Worm (Caenorhabditis elegans): ENCODE measurements around the gene C08B6.5.

Gene C08B6.5

DNA sequence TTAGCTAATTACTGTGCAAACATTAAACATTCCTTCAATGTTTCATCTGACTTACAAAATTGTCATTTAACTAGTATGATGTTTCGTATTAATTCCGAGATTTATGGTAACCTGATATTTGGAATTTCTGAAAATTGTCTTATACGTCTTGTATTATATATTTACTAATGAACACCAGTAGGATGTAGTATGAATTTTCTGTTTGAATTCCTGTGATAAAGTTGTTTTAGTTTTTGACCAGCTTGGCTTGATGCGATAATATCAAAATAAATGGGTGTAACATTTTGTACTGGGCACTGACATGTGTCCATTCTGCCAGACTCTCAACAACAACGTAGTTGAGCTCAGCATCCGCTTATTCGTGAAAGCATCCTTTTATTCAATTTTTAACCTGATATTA is 32.7 kb upstream of the C08B6.5 start, which contains the start of gene R04B5.6:
Gene R04B5.6 (plus strand): TSS at position 301 of the 400 bp plus-strand sequence.
- TF ChIP-seq peb-1 (tag; optimal IDR thresholded peaks at IDR 0.05) (no peak), ztf-1 (GFP tag; conservative IDR thresholded peaks at IDR 0.05) (no peak), nhr-23 (tag; optimal IDR thresholded peaks at IDR 0.05) (no peak), sma-9 (GFP tag; optimal IDR thresholded peaks at IDR 0.05) (no peak), sma-9 (tag; optimal IDR thresholded peaks at IDR 0.05) (no peak), nhr-12 (tag; optimal IDR thresholded peaks at IDR 0.05) (no peak), Y55F3AM.14 (GFP tag; optimal IDR thresholded peaks at IDR 0.05) (no peak), mbf-1 (tag; optimal IDR thresholded peaks at IDR 0.05) (no peak), ztf-4 (tag; optimal IDR thresholded peaks at IDR 0.05) (no peak), nhr-77 (tag; optimal IDR thresholded peaks at IDR 0.05) (no peak), nhr-25 (tag; optimal IDR thresholded peaks at IDR 0.05) (no peak), mdl-1 (tag; optimal IDR thresholded peaks at IDR 0.05) (no peak)

DNA sequence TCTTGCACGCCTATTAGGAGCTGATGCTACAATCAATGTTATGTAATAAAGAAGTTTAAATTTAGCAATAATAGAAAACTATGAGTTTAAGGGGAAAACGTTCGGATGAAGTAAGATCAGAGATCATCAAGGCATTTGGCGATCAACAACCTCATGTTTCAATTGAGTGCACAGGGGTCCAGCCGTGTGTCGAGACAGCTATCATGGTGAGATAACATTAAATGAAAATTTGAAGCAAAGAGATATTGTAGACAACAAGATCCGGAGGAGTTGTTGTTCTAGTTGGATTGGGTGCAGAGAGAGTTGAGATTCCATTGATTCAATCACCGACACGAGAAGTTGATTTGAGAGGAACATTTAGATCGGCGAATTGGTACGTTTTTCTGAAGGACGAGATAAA is 31.4 kb upstream of the C08B6.5 start:
- TF ChIP-seq F13H6.1 (tag; optimal IDR thresholded peaks at IDR 0.05) (peak; percentile 37), sma-9 (GFP tag; optimal IDR thresholded peaks at IDR 0.05) (peak; percentile 32), sma-9 (tag; optimal IDR thresholded peaks at IDR 0.05) (no peak), peb-1 (tag; optimal IDR thresholded peaks at IDR 0.05) (no peak), unc-55 (GFP tag; optimal IDR thresholded peaks at IDR 0.05) (no peak), lsy-2 (tag; optimal IDR thresholded peaks at IDR 0.05) (peak in 1 of 2 experiments; percentile 13)

DNA sequence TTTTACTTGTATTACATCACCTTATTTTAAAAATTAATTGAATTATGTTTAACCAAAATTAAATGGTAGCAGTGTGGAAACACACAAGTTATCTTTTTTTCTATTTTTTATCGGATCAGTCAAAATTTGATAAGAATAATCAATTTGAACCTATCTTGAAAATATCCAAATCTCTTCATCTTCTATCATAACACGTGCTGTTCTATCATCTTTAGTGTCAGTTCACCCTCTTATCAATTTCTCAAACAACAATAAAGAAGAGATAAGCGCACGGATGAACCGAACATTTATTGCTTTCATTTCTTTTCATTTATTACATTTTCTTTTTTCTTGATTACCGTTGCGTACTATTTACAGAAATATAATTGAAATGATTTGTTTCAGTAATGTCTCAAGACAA is 30.5 kb upstream of the C08B6.5 start, which contains the start of gene R04B5.5:
Gene R04B5.5 (plus strand): TSS at position 378 of the 400 bp plus-strand sequence.
- TF ChIP-seq nhr-10 (tag; optimal IDR thresholded peaks at IDR 0.05) (no peak), sma-3 (GFP tag; optimal IDR thresholded peaks at IDR 0.05) (peak; percentile 32), nhr-77 (tag; optimal IDR thresholded peaks at IDR 0.05) (no peak), ZK546.5 (tag; optimal IDR thresholded peaks at IDR 0.05) (no peak), ceh-16 (tag; optimal IDR thresholded peaks at IDR 0.05) (no peak), ceh-82 (tag; optimal IDR thresholded peaks at IDR 0.05) (no peak), mdl-1 (tag; optimal IDR thresholded peaks at IDR 0.05) (peak; percentile 15 to 45), crh-2 (tag; optimal IDR thresholded peaks at IDR 0.05) (peak; percentile 35), egl-27 (tag; optimal IDR thresholded peaks at IDR 0.05) (peak; percentile 35), C34F6.9 (tag; optimal IDR thresholded peaks at IDR 0.05) (peak; percentile 21), elt-1 (tag; optimal IDR thresholded peaks at IDR 0.05) (no peak), F13H6.1 (tag; optimal IDR thresholded peaks at IDR 0.05) (peak; percentile 29), sma-9 (GFP tag; optimal IDR thresholded peaks at IDR 0.05) (peak; percentile 87), sma-9 (tag; optimal IDR thresholded peaks at IDR 0.05) (no peak), lsy-2 (tag; optimal IDR thresholded peaks at IDR 0.05) (peak in 1 of 2 experiments; percentile 39), blmp-1 (tag; optimal IDR thresholded peaks at IDR 0.05; ENCODE audit: insufficient read depth) (peak; percentile 55), fos-1 (tag; optimal IDR thresholded peaks at IDR 0.05) (peak; percentile 69), lin-11 (tag; optimal IDR thresholded peaks at IDR 0.05) (no peak), nhr-21 (tag; optimal IDR thresholded peaks at IDR 0.05) (peak; percentile 65), unc-39 (tag; optimal IDR thresholded peaks at IDR 0.05) (no peak)

DNA sequence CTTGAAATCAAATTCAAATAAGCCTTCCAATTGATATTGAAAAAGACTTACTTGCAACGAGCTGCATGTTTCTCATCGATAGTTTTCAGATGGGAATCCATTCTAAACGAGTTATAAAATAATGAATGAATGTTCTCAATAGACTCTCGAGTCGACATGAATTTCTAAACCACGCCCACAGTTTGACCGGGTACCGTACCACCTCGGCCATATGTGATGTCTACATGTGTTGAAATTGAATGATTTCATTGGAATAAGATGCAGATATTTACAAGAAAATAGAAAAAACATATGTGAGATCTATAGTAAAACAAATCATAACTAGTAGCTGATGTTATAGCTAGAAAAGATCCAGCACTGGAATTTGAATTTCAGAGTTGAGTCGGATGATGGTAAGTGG is 27.1 kb upstream of the C08B6.5 start, which contains the start of gene R04B5.7:
Gene R04B5.7 (minus strand): TSS at position 101 of the 400 bp plus-strand sequence.
- TF ChIP-seq mdl-1 (tag; optimal IDR thresholded peaks at IDR 0.05) (no peak), nhr-77 (tag; optimal IDR thresholded peaks at IDR 0.05) (no peak), nhr-12 (tag; optimal IDR thresholded peaks at IDR 0.05) (no peak), F13H6.1 (tag; optimal IDR thresholded peaks at IDR 0.05) (no peak), unc-62 (GFP tag; optimal IDR thresholded peaks at IDR 0.05) (no peak)

DNA sequence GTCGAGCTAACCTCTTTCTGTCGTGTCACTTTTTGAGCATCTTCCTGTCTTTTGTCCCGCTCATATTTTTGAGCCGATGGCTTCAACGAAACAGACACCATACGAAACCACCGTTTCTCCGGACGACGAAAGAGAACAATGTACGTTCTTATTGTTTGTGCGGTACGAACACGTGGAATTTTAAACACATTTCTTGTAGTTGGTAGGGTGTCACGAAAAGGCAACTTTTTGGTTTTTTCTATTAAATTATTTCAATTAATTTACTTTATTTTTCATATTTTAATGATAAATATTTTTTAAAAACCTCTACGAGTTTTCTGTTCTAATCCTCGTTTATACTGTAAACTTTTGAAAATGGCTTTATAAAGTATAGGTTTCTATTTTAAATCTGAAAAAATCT is 26.4 kb upstream of the C08B6.5 start, which contains the start of gene R04B5.11:
Gene R04B5.11 (minus strand): TSS at position 101 of the 400 bp plus-strand sequence.
- no peak for TF ChIP-seq nhr-6 (tag; optimal IDR thresholded peaks at IDR 0.05)
- no peak for TF ChIP-seq crh-2 (tag; optimal IDR thresholded peaks at IDR 0.05)
- no peak for TF ChIP-seq lsy-2 (tag; optimal IDR thresholded peaks at IDR 0.05)
- no peak for TF ChIP-seq mab-5 (tag; optimal IDR thresholded peaks at IDR 0.05)
- TF ChIP-seq fos-1 (tag; optimal IDR thresholded peaks at IDR 0.05): no peak

DNA sequence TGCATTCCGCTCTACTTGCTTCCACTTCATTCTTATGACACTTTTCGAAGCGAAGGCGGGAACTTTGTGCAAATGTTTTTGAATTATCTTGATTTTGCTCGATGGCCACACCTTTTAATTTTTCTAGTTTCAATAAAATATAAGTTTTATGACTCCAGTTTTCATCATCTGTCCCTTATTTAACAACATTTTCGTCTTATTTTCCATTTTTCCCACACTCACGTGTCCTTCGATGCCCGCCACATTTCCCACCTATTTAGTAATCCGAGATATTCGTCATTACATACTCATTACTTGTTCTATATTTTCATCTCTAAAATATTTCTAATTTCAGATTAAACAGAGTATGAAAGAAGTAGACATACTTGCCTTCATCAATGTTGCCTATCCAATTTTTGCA is 23.2 kb upstream of the C08B6.5 start, which contains the start of gene srd-49:
Gene srd-49 (plus strand): TSS at position 301 of the 400 bp plus-strand sequence.
- no peak for TF ChIP-seq elt-3 (tag; optimal IDR thresholded peaks at IDR 0.05)
- TF ChIP-seq mab-5 (tag; optimal IDR thresholded peaks at IDR 0.05): no peak
- no peak for TF ChIP-seq nhr-23 (tag; optimal IDR thresholded peaks at IDR 0.05)
- TF ChIP-seq alr-1 (tag; optimal IDR thresholded peaks at IDR 0.05): no peak
- no peak for TF ChIP-seq nhr-25 (tag; optimal IDR thresholded peaks at IDR 0.05)
- no peak for TF ChIP-seq nhr-10 (tag; optimal IDR thresholded peaks at IDR 0.05)
- no peak for TF ChIP-seq nhr-129 (tag; optimal IDR thresholded peaks at IDR 0.05)
- TF ChIP-seq nhr-21 (tag; optimal IDR thresholded peaks at IDR 0.05): no peak
- TF ChIP-seq mbf-1 (tag; optimal IDR thresholded peaks at IDR 0.05): no peak
- TF ChIP-seq lin-11 (tag; optimal IDR thresholded peaks at IDR 0.05): no peak
- no peak for TF ChIP-seq nhr-77 (tag; optimal IDR thresholded peaks at IDR 0.05)
- TF ChIP-seq crh-2 (tag; optimal IDR thresholded peaks at IDR 0.05): no peak
- no peak for TF ChIP-seq dmd-4 (tag; optimal IDR thresholded peaks at IDR 0.05)

All from whole organism, L2 larva.